Fruit fly (Drosophila melanogaster) whole organism, embryonic: Measurements from ENCODE around the gene CG5382.

Source experiments
- Ada2b ChIP-seq: fragments of 200-800 bp; sonication (Bioruptor generic); IDR thresholded peaks from 2 replicates; pipeline ENCODE4 v1.3.6; 2022; ENCODE audit warnings: missing biosample characterization, missing genetic modification characterization
- Antp ChIP-seq: fragments of 200-800 bp; sonication (Bioruptor generic); optimal IDR thresholded peaks from 3 replicates; lab custom pipeline; 2016; ENCODE audit warnings: missing biosample characterization, missing genetic modification characterization
- Atf-2 ChIP-seq: fragments of 200-800 bp; sonication (Bioruptor generic); optimal IDR thresholded peaks from 2 replicates; lab custom pipeline; 2016; ENCODE audit warnings: missing biosample characterization, missing genetic modification characterization
- Atf6 ChIP-seq: fragments of 200-800 bp; sonication (Bioruptor generic); IDR thresholded peaks from 2 replicates; pipeline ENCODE4 v1.3.6; 2022; ENCODE audit warnings: missing biosample characterization, missing genetic modification characterization
- CG10979 ChIP-seq: fragments of 200-800 bp; sonication (Bioruptor generic); optimal IDR thresholded peaks from 2 replicates; lab custom pipeline; 2018; ENCODE audit warnings: missing biosample characterization, mild to moderate bottlenecking, missing genetic modification characterization, moderate library complexity
- CG11504 ChIP-seq: fragments of 200-800 bp; sonication (Bioruptor generic); optimal IDR thresholded peaks from 3 replicates; lab custom pipeline; 2019; ENCODE audit warnings: missing biosample characterization, mild to moderate bottlenecking, missing genetic modification characterization, moderate library complexity
- CG11695 ChIP-seq: fragments of 200-800 bp; sonication (Bioruptor generic); IDR thresholded peaks from 3 replicates; pipeline ENCODE4 v1.3.6; 2022; ENCODE audit warnings: missing biosample characterization, missing genetic modification characterization
- CG11696 ChIP-seq: fragments of 200-800 bp; sonication (Bioruptor generic); IDR thresholded peaks from 2 replicates; pipeline ENCODE4 v1.3.6; 2022; ENCODE audit warnings: missing biosample characterization, missing genetic modification characterization
- CG12219 ChIP-seq: fragments of 200-800 bp; sonication (Bioruptor generic); optimal IDR thresholded peaks from 3 replicates; lab custom pipeline; 2018; ENCODE audit warnings: missing biosample characterization, mild to moderate bottlenecking, missing genetic modification characterization
- CG12769 ChIP-seq: fragments of 200-800 bp; sonication (Bioruptor generic); optimal IDR thresholded peaks from 2 replicates; lab custom pipeline; 2019; ENCODE audit warnings: missing biosample characterization, mild to moderate bottlenecking, missing genetic modification characterization, moderate library complexity
- CG13123 ChIP-seq: fragments of 200-800 bp; sonication (Bioruptor generic); optimal IDR thresholded peaks from 2 replicates; lab custom pipeline; 2016; ENCODE audit warnings: missing biosample characterization, missing genetic modification characterization
- CG14014 ChIP-seq: fragments of 200-800 bp; sonication (Bioruptor generic); IDR thresholded peaks from 2 replicates; pipeline ENCODE4 v1.3.6; 2022; ENCODE audit warnings: missing biosample characterization, missing genetic modification characterization
- CG14050 ChIP-seq: fragments of 200-800 bp; sonication (Bioruptor generic); IDR thresholded peaks from 3 replicates; pipeline ENCODE4 v1.3.6; 2022; ENCODE audit warnings: missing biosample characterization, missing genetic modification characterization
- CG1603 ChIP-seq: fragments of 200-800 bp; sonication (Bioruptor generic); optimal IDR thresholded peaks from 2 replicates; lab custom pipeline; 2019; ENCODE audit warnings: missing biosample characterization, mild to moderate bottlenecking, missing genetic modification characterization, moderate library complexity
- CG16813 ChIP-seq: fragments of 200-800 bp; sonication (Bioruptor generic); IDR thresholded peaks from 3 replicates; pipeline ENCODE4 v1.3.6; 2022; ENCODE audit warnings: missing biosample characterization, missing genetic modification characterization; ENCODE audit not compliant: partially characterized antibody
- CG17802 ChIP-seq: fragments of 200-800 bp; sonication (Bioruptor generic); optimal IDR thresholded peaks from 2 replicates; lab custom pipeline; 2018; ENCODE audit warnings: missing biosample characterization, mild to moderate bottlenecking, missing genetic modification characterization, moderate library complexity
- CG18619 ChIP-seq: fragments of 200-800 bp; sonication (Bioruptor generic); optimal IDR thresholded peaks from 3 replicates; lab custom pipeline; 2017; ENCODE audit warnings: missing biosample characterization, mild to moderate bottlenecking, missing genetic modification characterization
- CG5953 ChIP-seq: fragments of 200-800 bp; sonication (Bioruptor generic); IDR thresholded peaks from 2 replicates; pipeline ENCODE4 v1.3.6; 2022; ENCODE audit warnings: missing biosample characterization, missing genetic modification characterization
- CG8290 ChIP-seq, 3 experiments: fragments of 200-800 bp; sonication (Bioruptor generic); optimal IDR thresholded peaks; 2 replicates each; lab custom pipeline; 2016 to 2019; ENCODE audit warnings: missing biosample characterization in 3 of 3, missing genetic modification characterization in 3 of 3, mild to moderate bottlenecking in 2 of 3, moderate library complexity in 1 of 3
- CG9876 ChIP-seq: fragments of 200-800 bp; sonication (Bioruptor generic); optimal IDR thresholded peaks from 2 replicates; lab custom pipeline; 2016; ENCODE audit warnings: missing biosample characterization, missing genetic modification characterization
- CrebB ChIP-seq: fragments of 200-800 bp; sonication (Bioruptor generic); optimal IDR thresholded peaks from 3 replicates; lab custom pipeline; 2018; ENCODE audit warnings: missing biosample characterization, mild to moderate bottlenecking, missing genetic modification characterization
- Dp ChIP-seq: fragments of 200-800 bp; sonication (Bioruptor generic); optimal IDR thresholded peaks from 2 replicates; lab custom pipeline; 2018; ENCODE audit warnings: missing biosample characterization, mild to moderate bottlenecking, missing genetic modification characterization, moderate library complexity
- Eip74EF ChIP-seq, 2 experiments: fragments of 200-800 bp in 1 of 2; fragments of >200 bp in 1 of 2; sonication (Bioruptor generic) in 1 of 2; optimal IDR thresholded peaks; 2 replicates each; lab custom pipeline; 2017 to 2019; ENCODE audit warnings: missing biosample characterization in 2 of 2, missing genetic modification characterization in 2 of 2, mild to moderate bottlenecking in 1 of 2, moderate library complexity in 1 of 2
- HmgZ ChIP-seq: fragments of 200-800 bp; sonication (Bioruptor generic); optimal IDR thresholded peaks from 2 replicates; lab custom pipeline; 2018; ENCODE audit warnings: missing biosample characterization, mild to moderate bottlenecking, missing genetic modification characterization
- Hr3 ChIP-seq: fragments of 200-800 bp; sonication (Bioruptor generic); optimal IDR thresholded peaks from 3 replicates; lab custom pipeline; 2016; ENCODE audit warnings: missing biosample characterization, missing genetic modification characterization
- Med ChIP-seq: fragments of 200-800 bp; sonication (Bioruptor generic); peaks from one replicate; lab custom pipeline; 2016; ENCODE audit warnings: missing biosample characterization, missing genetic modification characterization, mild to moderate bottlenecking, inconsistent platforms, moderate library complexity
- NC2α ChIP-seq: fragments of 200-800 bp; sonication (Bioruptor generic); optimal IDR thresholded peaks from 2 replicates; lab custom pipeline; 2016; ENCODE audit warnings: missing biosample characterization, missing genetic modification characterization
- NFAT ChIP-seq: fragments of 200-800 bp; sonication (Bioruptor generic); IDR thresholded peaks from 2 replicates; pipeline ENCODE4 v1.3.6; 2022; ENCODE audit warnings: missing biosample characterization, missing genetic modification characterization
- Pdp1 ChIP-seq, 2 experiments: fragments of 200-800 bp; sonication (Bioruptor generic); optimal IDR thresholded peaks; 3 replicates each; lab custom pipeline; 2016; ENCODE audit warnings: missing biosample characterization in 2 of 2, missing genetic modification characterization in 2 of 2, mild to moderate bottlenecking in 1 of 2, moderate library complexity in 1 of 2
- Six4 ChIP-seq: fragments of 200-800 bp; sonication (Bioruptor generic); optimal IDR thresholded peaks from 2 replicates; lab custom pipeline; 2016; ENCODE audit warnings: missing biosample characterization, missing genetic modification characterization
- al ChIP-seq: fragments of 200-800 bp; sonication (Bioruptor generic); IDR thresholded peaks from 2 replicates; pipeline ENCODE4 v1.3.6; 2022; ENCODE audit warnings: missing biosample characterization, missing genetic modification characterization
- bab2 ChIP-seq: fragments of 200-800 bp; sonication (Bioruptor generic); optimal IDR thresholded peaks from 2 replicates; lab custom pipeline; 2016; ENCODE audit warnings: missing biosample characterization, missing genetic modification characterization
- br ChIP-seq: fragments of >200 bp; optimal IDR thresholded peaks from 2 replicates; lab custom pipeline; 2017
- bsh ChIP-seq, 2 experiments: fragments of 200-800 bp; sonication (Bioruptor generic); optimal IDR thresholded peaks; 2 replicates each; lab custom pipeline; 2017 to 2018; ENCODE audit warnings: mild to moderate bottlenecking in 2 of 2, missing biosample characterization in 2 of 2, missing genetic modification characterization in 2 of 2, moderate library complexity in 1 of 2
- da ChIP-seq: fragments of 200-800 bp; sonication (Bioruptor generic); optimal IDR thresholded peaks from 2 replicates; lab custom pipeline; 2016; ENCODE audit warnings: missing biosample characterization, missing genetic modification characterization
- eve ChIP-seq, 2 experiments: fragments of >200 bp; optimal IDR thresholded peaks; 2 replicates each; lab custom pipeline; 2017; ENCODE audit warnings: missing biosample characterization in 2 of 2, missing genetic modification characterization in 2 of 2
- fd96Cb ChIP-seq: fragments of 200-800 bp; sonication (Bioruptor generic); optimal IDR thresholded peaks from 2 replicates; lab custom pipeline; 2018; ENCODE audit warnings: missing biosample characterization, mild to moderate bottlenecking, missing genetic modification characterization, moderate library complexity
- ftz-f1 ChIP-seq: fragments of 200-800 bp; sonication (Bioruptor generic); optimal IDR thresholded peaks from 2 replicates; lab custom pipeline; 2016; ENCODE audit warnings: missing biosample characterization, missing genetic modification characterization
- grn ChIP-seq: fragments of 200-800 bp; sonication (Bioruptor generic); optimal IDR thresholded peaks from 3 replicates; lab custom pipeline; 2017; ENCODE audit warnings: missing biosample characterization, missing genetic modification characterization
- gsb ChIP-seq: fragments of 200-800 bp; sonication (Bioruptor generic); IDR thresholded peaks from 2 replicates; pipeline ENCODE4 v1.3.6; 2022; ENCODE audit warnings: missing biosample characterization, missing genetic modification characterization
- lbe ChIP-seq: fragments of 200-800 bp; sonication (Bioruptor generic); optimal IDR thresholded peaks from 2 replicates; lab custom pipeline; 2016; ENCODE audit warnings: missing biosample characterization, mild to moderate bottlenecking, missing genetic modification characterization
- maf-S ChIP-seq: fragments of 200-800 bp; sonication (Bioruptor generic); optimal IDR thresholded peaks from 2 replicates; lab custom pipeline; 2016; ENCODE audit warnings: missing biosample characterization, missing genetic modification characterization
- phol ChIP-seq: fragments of 200-800 bp; sonication (Bioruptor generic); optimal IDR thresholded peaks from 3 replicates; lab custom pipeline; 2018; ENCODE audit warnings: missing biosample characterization, mild to moderate bottlenecking, missing genetic modification characterization, moderate library complexity
- psq ChIP-seq: fragments of 200-800 bp; sonication (Bioruptor generic); optimal IDR thresholded peaks from 2 replicates; lab custom pipeline; 2017; ENCODE audit warnings: missing biosample characterization, missing genetic modification characterization
- repo ChIP-seq: fragments of 200-800 bp; sonication (Bioruptor generic); optimal IDR thresholded peaks from 2 replicates; lab custom pipeline; 2016; ENCODE audit warnings: missing biosample characterization, missing genetic modification characterization
- run ChIP-seq: fragments of 200-800 bp; sonication (Bioruptor generic); optimal IDR thresholded peaks from 3 replicates; lab custom pipeline; 2018; ENCODE audit warnings: missing biosample characterization, mild to moderate bottlenecking, missing genetic modification characterization
- so ChIP-seq: fragments of 200-800 bp; sonication (Bioruptor generic); IDR thresholded peaks from 3 replicates; pipeline ENCODE4 v1.3.6; 2022; ENCODE audit warnings: missing biosample characterization, missing genetic modification characterization
- sug ChIP-seq: fragments of 200-800 bp; optimal IDR thresholded peaks from 2 replicates; lab custom pipeline; 2019; ENCODE audit warnings: missing biosample characterization, mild to moderate bottlenecking, missing genetic modification characterization, moderate library complexity
- zfh1 ChIP-seq: fragments of 200-800 bp; sonication (Bioruptor generic); IDR thresholded peaks from 3 replicates; pipeline ENCODE4 v1.3.6; 2022; ENCODE audit warnings: missing biosample characterization, missing genetic modification characterization

CG5382 gene

DNA sequence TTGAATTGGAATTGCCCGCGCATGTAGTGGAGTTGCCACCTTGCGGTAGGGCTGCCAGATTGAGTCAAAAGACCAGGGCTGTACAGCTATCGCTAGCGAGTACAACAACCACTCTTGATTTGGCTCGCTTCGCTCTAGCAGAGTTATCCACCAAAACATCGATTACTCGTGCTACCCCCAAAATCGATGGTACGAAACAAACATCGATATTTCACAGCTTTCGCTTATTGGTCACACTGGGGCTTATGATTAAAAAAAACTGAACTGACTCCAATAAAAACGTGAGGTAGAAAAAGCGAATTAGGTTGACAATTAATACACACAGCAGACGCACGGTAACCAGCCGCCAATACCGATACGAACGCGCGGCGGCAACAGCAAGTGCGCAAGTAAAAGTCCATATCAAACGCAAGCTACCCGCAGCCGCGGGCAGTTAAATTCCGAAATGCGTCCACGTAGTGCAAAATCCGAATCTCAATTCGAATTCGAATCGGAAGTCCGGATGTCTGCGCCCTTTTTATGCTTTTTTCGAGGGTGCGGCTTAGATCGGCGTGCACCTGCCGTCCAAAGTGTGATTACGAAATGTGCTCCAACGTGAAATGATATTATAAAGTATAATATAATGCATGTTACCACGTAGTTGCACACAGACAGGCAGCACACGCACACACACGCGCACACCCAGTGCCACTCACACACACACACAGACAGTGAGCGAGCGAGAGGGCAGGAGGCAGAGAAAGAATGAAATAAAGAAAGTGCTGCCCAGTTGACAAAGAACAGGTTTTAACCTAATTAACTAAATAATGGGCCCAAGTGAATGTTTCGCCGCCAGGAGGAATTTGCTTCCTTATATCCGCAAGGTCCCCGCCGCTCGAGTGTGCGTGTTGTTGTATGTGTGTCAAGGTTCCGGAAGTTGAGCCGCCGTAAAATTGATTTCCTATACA lies 9.0 kb downstream of the CG5382 start, which contains the start of gene Sar1 (continued):
- TF ChIP-seq grn (GFP tag; lab: Kevin White, UChicago) (peak; percentile 6), NFAT (peak; percentile 61), Atf6 (no peak), CG10979 (tag; lab: Kevin White, UChicago) (no peak), da (no peak), bab2 (GFP tag; lab: Kevin White, UChicago) (no peak), CG12769 (peak; percentile 55), so (GFP tag; lab: Robert Waterston, UW) (no peak), HmgZ (tag; lab: Kevin White, UChicago) (peak; percentile 92), maf-S (GFP tag; lab: Kevin White, UChicago) (no peak), Pdp1 (GFP tag; optimal IDR thresholded peaks at IDR 0.05; lab: Kevin White, UChicago) (peak in 1 of 2 experiments; percentile 59), Atf-2 (no peak), Six4 (GFP tag; lab: Kevin White, UChicago) (no peak), Eip74EF (GFP tag; optimal IDR thresholded peaks at IDR 0.05; lab: Kevin White, UChicago) (peak in 1 of 2 experiments; percentile 83), repo (GFP tag; lab: Kevin White, UChicago) (peak; percentile 14), CG14014 (GFP tag; lab: Robert Waterston, UW) (no peak), CG17802 (no peak), CG8290 (GFP tag; optimal IDR thresholded peaks at IDR 0.05; lab: Kevin White, UChicago) (peak; percentile 55), CG8290 (tag; optimal IDR thresholded peaks at IDR 0.05; lab: Kevin White, UChicago) (peak in 1 of 2 experiments; percentile 92), al (0 out of 2 replicates have a peak, but pooled peaks have one; percentile 22), Ada2b (GFP tag; lab: Robert Waterston, UW) (no peak), Med (peak; percentile 90), CG16813 (GFP tag; lab: Robert Waterston, UW) (peak; percentile 93), Hr3 (GFP tag; lab: Kevin White, UChicago) (peak; percentile 12), CrebB (tag; lab: Kevin White, UChicago) (peak; percentile 22), CG18619 (no peak), run (tag; lab: Kevin White, UChicago) (no peak), lbe (GFP tag; lab: Kevin White, UChicago) (no peak), eve (GFP tag; optimal IDR thresholded peaks at IDR 0.05; lab: Kevin White, UChicago) (no peak), Antp (GFP tag; lab: Kevin White, UChicago) (peak; percentile 33), phol (tag; lab: Kevin White, UChicago) (peak; percentile 73), CG11504 (tag; lab: Kevin White, UChicago) (peak; percentile 79), bsh (GFP tag; optimal IDR thresholded peaks at IDR 0.05; lab: Kevin White, UChicago) (no peak), zfh1 (GFP tag; lab: Robert Waterston, UW) (peak; percentile 23; the same call in 1 of the 3 replicates), psq (no peak), CG1603 (tag; lab: Kevin White, UChicago) (peak; percentile 92), sug (tag; lab: Kevin White, UChicago) (peak; percentile 60), gsb (GFP tag; lab: Robert Waterston, UW) (no peak), Dp (GFP tag; lab: Kevin White, UChicago) (peak; percentile 100), CG11696 (GFP tag; lab: Robert Waterston, UW) (no peak), CG14050 (GFP tag; lab: Robert Waterston, UW) (no peak), ftz-f1 (GFP tag; lab: Kevin White, UChicago) (peak; percentile 81), CG5953 (no peak), fd96Cb (no peak), CG9876 (GFP tag; lab: Kevin White, UChicago) (peak; percentile 40), CG13123 (GFP tag; lab: Kevin White, UChicago) (no peak), br (lab: Kevin White, UChicago) (no peak), CG11695 (GFP tag; lab: Robert Waterston, UW) (0 out of 3 replicates have a peak, but pooled peaks have one; percentile 7), NC2α (GFP tag; lab: Kevin White, UChicago) (no peak), CG12219 (no peak)
